Worm (Caenorhabditis elegans) whole organism, L3 larva: ENCODE data around the gene best-14.

Experiments
- aly-2 ChIP-seq: fragments of 150-350 bp; optimal IDR thresholded peaks from 2 replicates; lab custom pipeline; 2014; ENCODE audit warnings: missing biosample characterization, missing genetic modification characterization
- elt-1 ChIP-seq: fragments of 150-350 bp; optimal IDR thresholded peaks from 2 replicates; lab custom pipeline; 2014; ENCODE audit warnings: missing biosample characterization, missing genetic modification characterization
- jun-1 ChIP-seq: fragments of 150-350 bp; optimal IDR thresholded peaks from 2 replicates; lab custom pipeline; 2014; ENCODE audit warnings: missing biosample characterization, missing genetic modification reagents, missing genetic modification characterization
- lin-39 ChIP-seq: fragments of 150-350 bp; optimal IDR thresholded peaks from 2 replicates; lab custom pipeline; 2018; ENCODE audit warnings: missing biosample characterization, missing genetic modification reagents, missing genetic modification characterization
- mdl-1 ChIP-seq: fragments of 150-350 bp; optimal IDR thresholded peaks from 2 replicates; lab custom pipeline; 2014; ENCODE audit warnings: missing biosample characterization, missing genetic modification characterization
- nfya-1 ChIP-seq: sonication (generic microtip); optimal IDR thresholded peaks from 2 replicates; lab custom pipeline; 2017; ENCODE audit warnings: missing genetic modification characterization, mild to moderate bottlenecking, missing compliant biosample characterization, antibody characterized with exemption, moderate library complexity; ENCODE audit not compliant: insufficient read depth
- nhr-237 ChIP-seq: fragments of 150-350 bp; optimal IDR thresholded peaks from 2 replicates; lab custom pipeline; 2014; ENCODE audit warnings: missing biosample characterization, missing genetic modification characterization
- nhr-28 ChIP-seq: fragments of 150-350 bp; optimal IDR thresholded peaks from 2 replicates; lab custom pipeline; 2014; ENCODE audit warnings: missing biosample characterization, missing genetic modification characterization
- nhr-77 ChIP-seq: fragments of 150-350 bp; optimal IDR thresholded peaks from 2 replicates; lab custom pipeline; 2014; ENCODE audit warnings: missing biosample characterization, missing genetic modification characterization
- snpc-4 ChIP-seq: fragments of 150-350 bp; optimal IDR thresholded peaks from 2 replicates; lab custom pipeline; 2014; ENCODE audit warnings: missing biosample characterization, missing genetic modification characterization
- unc-62 ChIP-seq: fragments of 150-350 bp; sonication (generic microtip); optimal IDR thresholded peaks from 4 replicates; lab custom pipeline; 2014; ENCODE audit warnings: missing biosample characterization, missing genetic modification reagents, missing genetic modification characterization
- zag-1 ChIP-seq: fragments of 150-350 bp; optimal IDR thresholded peaks from 2 replicates; lab custom pipeline; 2014; ENCODE audit warnings: missing biosample characterization, missing genetic modification characterization

ce11 chrV:10576319-10576718 lies 18.5 kb downstream of the best-14 start, which contains the start of gene vps-54:
- TF ChIP-seq nhr-77 (tag; lab: Kevin White, UChicago): no peak
- TF ChIP-seq nfya-1: no peak
- no peak for TF ChIP-seq nhr-237 (tag; lab: Kevin White, UChicago)
- no peak for TF ChIP-seq lin-39
- TF ChIP-seq elt-1 (tag; lab: Kevin White, UChicago): no peak
- no peak for TF ChIP-seq zag-1 (tag; lab: Kevin White, UChicago)
- no peak for TF ChIP-seq jun-1
- no peak for TF ChIP-seq aly-2
- no peak for TF ChIP-seq mdl-1 (tag; lab: Kevin White, UChicago)
- TF ChIP-seq unc-62 (GFP tag; lab: Kevin White, UChicago): no peak
- no peak for TF ChIP-seq snpc-4 (tag; lab: Kevin White, UChicago)
- TF ChIP-seq nhr-28 (tag; lab: Kevin White, UChicago): no peak
